Worm (Caenorhabditis elegans) whole organism, L2 larva: ENCODE data around the gene rpl-7A.

Experiments
- C34F6.9 ChIP-seq: fragments of 150-350 bp; optimal IDR thresholded peaks from 2 replicates; lab custom pipeline; 2014; ENCODE audit warnings: missing biosample characterization, missing genetic modification characterization
- F13H6.1 ChIP-seq: sonication (generic microtip); optimal IDR thresholded peaks from 2 replicates; lab custom pipeline; 2016; ENCODE audit warnings: missing genetic modification characterization, missing compliant biosample characterization
- R02D3.7 ChIP-seq: fragments of 150-350 bp; optimal IDR thresholded peaks from 2 replicates; lab custom pipeline; 2014; ENCODE audit warnings: missing biosample characterization, missing genetic modification characterization
- Y55F3AM.14 ChIP-seq: fragments of 200-800 bp; sonication (Bioruptor generic); optimal IDR thresholded peaks from 2 replicates; lab custom pipeline; 2018; ENCODE audit warnings: mild to moderate bottlenecking, missing genetic modification characterization, missing compliant biosample characterization
- ZK546.5 ChIP-seq: sonication (generic microtip); optimal IDR thresholded peaks from 2 replicates; lab custom pipeline; 2017; ENCODE audit warnings: missing biosample characterization, missing genetic modification characterization
- alr-1 ChIP-seq: fragments of 150-350 bp; optimal IDR thresholded peaks from 2 replicates; lab custom pipeline; 2014; ENCODE audit warnings: missing biosample characterization, missing genetic modification characterization
- aly-2 ChIP-seq: fragments of 150-350 bp; optimal IDR thresholded peaks from 2 replicates; lab custom pipeline; 2014; ENCODE audit warnings: missing biosample characterization, missing genetic modification characterization
- ama-1 ChIP-seq: fragments of 150-350 bp; optimal IDR thresholded peaks from 2 replicates; lab custom pipeline; 2018; ENCODE audit warnings: inconsistent platforms
- blmp-1 ChIP-seq: sonication (generic microtip); optimal IDR thresholded peaks from 2 replicates; lab custom pipeline; 2017; ENCODE audit warnings: missing genetic modification characterization, mild to moderate bottlenecking, missing compliant biosample characterization, antibody characterized with exemption, moderate library complexity; ENCODE audit not compliant: insufficient read depth
- ceh-16 ChIP-seq: fragments of 150-350 bp; optimal IDR thresholded peaks from 2 replicates; lab custom pipeline; 2014; ENCODE audit warnings: missing biosample characterization, missing genetic modification characterization
- ceh-82 ChIP-seq: fragments of 150-350 bp; optimal IDR thresholded peaks from 2 replicates; lab custom pipeline; 2014; ENCODE audit warnings: missing biosample characterization, missing genetic modification characterization
- crh-2 ChIP-seq: sonication (generic microtip); optimal IDR thresholded peaks from 2 replicates; lab custom pipeline; 2017; ENCODE audit warnings: missing biosample characterization, missing genetic modification characterization
- dmd-4 ChIP-seq: sonication (generic microtip); optimal IDR thresholded peaks from 2 replicates; lab custom pipeline; 2017; ENCODE audit warnings: missing biosample characterization, missing genetic modification characterization
- egl-27 ChIP-seq: sonication (generic microtip); optimal IDR thresholded peaks from 3 replicates; lab custom pipeline; 2017; ENCODE audit warnings: missing biosample characterization, missing genetic modification reagents, missing genetic modification characterization
- elt-1 ChIP-seq: fragments of 150-350 bp; optimal IDR thresholded peaks from 2 replicates; lab custom pipeline; 2014; ENCODE audit warnings: missing biosample characterization, missing genetic modification characterization
- elt-3 ChIP-seq: sonication (generic microtip); optimal IDR thresholded peaks from 2 replicates; lab custom pipeline; 2017; ENCODE audit warnings: missing biosample characterization, missing genetic modification characterization
- fos-1 ChIP-seq: fragments of 150-350 bp; optimal IDR thresholded peaks from 2 replicates; lab custom pipeline; 2014; ENCODE audit warnings: missing biosample characterization, missing genetic modification characterization
- gmeb-1 ChIP-seq: fragments of 150-350 bp; optimal IDR thresholded peaks from 2 replicates; lab custom pipeline; 2014; ENCODE audit warnings: missing biosample characterization, missing genetic modification characterization
- lin-11 ChIP-seq: fragments of 150-350 bp; sonication (generic microtip); optimal IDR thresholded peaks from 2 replicates; lab custom pipeline; 2014; ENCODE audit warnings: missing biosample characterization, missing genetic modification characterization, inconsistent platforms, mixed read lengths
- lin-13 ChIP-seq: fragments of 150-350 bp; optimal IDR thresholded peaks from 2 replicates; lab custom pipeline; 2014; ENCODE audit warnings: missing biosample characterization, missing genetic modification reagents, missing genetic modification characterization
- lin-39 ChIP-seq: fragments of 150-350 bp; optimal IDR thresholded peaks from 2 replicates; lab custom pipeline; 2014; ENCODE audit warnings: missing biosample characterization, missing genetic modification reagents, missing genetic modification characterization
- lsy-2 ChIP-seq, 2 experiments: fragments of 150-350 bp in 1 of 2; sonication (generic microtip) in 1 of 2; optimal IDR thresholded peaks; 2 replicates each; lab custom pipeline; 2014 to 2017; ENCODE audit warnings: missing biosample characterization in 2 of 2, missing genetic modification characterization in 2 of 2
- mab-5 ChIP-seq: fragments of 150-350 bp; optimal IDR thresholded peaks from 2 replicates; lab custom pipeline; 2014; ENCODE audit warnings: missing biosample characterization, missing genetic modification characterization
- mbf-1 ChIP-seq: sonication (generic microtip); optimal IDR thresholded peaks from 2 replicates; lab custom pipeline; 2017; ENCODE audit warnings: missing biosample characterization, missing genetic modification characterization
- mdl-1 ChIP-seq, 2 experiments: fragments of 150-350 bp in 1 of 2; sonication (generic microtip) in 1 of 2; optimal IDR thresholded peaks; 2 replicates each; lab custom pipeline; 2017; ENCODE audit warnings: missing biosample characterization in 2 of 2, missing genetic modification characterization in 2 of 2
- nhr-10 ChIP-seq: sonication (generic microtip); optimal IDR thresholded peaks from 2 replicates; lab custom pipeline; 2017; ENCODE audit warnings: missing biosample characterization, missing genetic modification characterization
- nhr-11 ChIP-seq: fragments of 150-350 bp; optimal IDR thresholded peaks from 2 replicates; lab custom pipeline; 2014; ENCODE audit warnings: missing biosample characterization, missing genetic modification characterization
- nhr-12 ChIP-seq: fragments of 150-350 bp; optimal IDR thresholded peaks from 2 replicates; lab custom pipeline; 2014; ENCODE audit warnings: missing biosample characterization, missing genetic modification characterization
- nhr-129 ChIP-seq: fragments of 150-350 bp; optimal IDR thresholded peaks from 2 replicates; lab custom pipeline; 2014; ENCODE audit warnings: missing biosample characterization, missing genetic modification characterization
- nhr-21 ChIP-seq: fragments of 150-350 bp; optimal IDR thresholded peaks from 2 replicates; lab custom pipeline; 2014; ENCODE audit warnings: missing biosample characterization, missing genetic modification characterization
- nhr-23 ChIP-seq: fragments of 150-350 bp; optimal IDR thresholded peaks from 2 replicates; lab custom pipeline; 2014; ENCODE audit warnings: missing biosample characterization, missing genetic modification reagents, missing genetic modification characterization
- nhr-237 ChIP-seq: fragments of 150-350 bp; optimal IDR thresholded peaks from 2 replicates; lab custom pipeline; 2014; ENCODE audit warnings: missing biosample characterization, missing genetic modification characterization
- nhr-25 ChIP-seq: fragments of 150-350 bp; sonication (generic microtip); optimal IDR thresholded peaks from 3 replicates; lab custom pipeline; 2014; ENCODE audit warnings: missing biosample characterization, missing genetic modification characterization
- nhr-6 ChIP-seq: fragments of 150-350 bp; optimal IDR thresholded peaks from 2 replicates; lab custom pipeline; 2014; ENCODE audit warnings: missing biosample characterization, missing genetic modification characterization
- nhr-77 ChIP-seq: fragments of 150-350 bp; optimal IDR thresholded peaks from 2 replicates; lab custom pipeline; 2014; ENCODE audit warnings: missing biosample characterization, missing genetic modification characterization
- peb-1 ChIP-seq: fragments of 150-350 bp; optimal IDR thresholded peaks from 2 replicates; lab custom pipeline; 2014; ENCODE audit warnings: missing biosample characterization, missing genetic modification characterization
- sem-4 ChIP-seq: fragments of 150-350 bp; optimal IDR thresholded peaks from 2 replicates; lab custom pipeline; 2014; ENCODE audit warnings: missing biosample characterization, missing genetic modification reagents, missing genetic modification characterization
- skn-1 ChIP-seq: sonication (generic microtip); optimal IDR thresholded peaks from 2 replicates; lab custom pipeline; 2017; ENCODE audit warnings: missing biosample characterization, missing genetic modification characterization
- sma-3 ChIP-seq: sonication (generic microtip); optimal IDR thresholded peaks from 2 replicates; lab custom pipeline; 2016; ENCODE audit warnings: missing genetic modification reagents, missing genetic modification characterization, missing compliant biosample characterization
- sma-9 ChIP-seq, 2 experiments: fragments of 150-350 bp in 1 of 2; sonication (generic microtip) in 1 of 2; optimal IDR thresholded peaks; 2 replicates each; lab custom pipeline; 2014 to 2016; ENCODE audit warnings: missing genetic modification characterization in 2 of 2, mild to moderate bottlenecking in 1 of 2, missing biosample characterization in 1 of 2, missing compliant biosample characterization in 1 of 2, missing genetic modification reagents in 1 of 2, moderate library complexity in 1 of 2
- snpc-4 ChIP-seq: fragments of 150-350 bp; optimal IDR thresholded peaks from 2 replicates; lab custom pipeline; 2014; ENCODE audit warnings: missing biosample characterization, missing genetic modification characterization
- unc-39 ChIP-seq: fragments of 150-350 bp; optimal IDR thresholded peaks from 2 replicates; lab custom pipeline; 2014; ENCODE audit warnings: missing biosample characterization, missing genetic modification characterization
- unc-55 ChIP-seq: fragments of 150-350 bp; sonication (generic microtip); optimal IDR thresholded peaks from 3 replicates; lab custom pipeline; 2014; ENCODE audit warnings: missing biosample characterization, missing genetic modification reagents, missing genetic modification characterization
- unc-62 ChIP-seq: fragments of 150-350 bp; optimal IDR thresholded peaks from 2 replicates; lab custom pipeline; 2014; ENCODE audit warnings: missing biosample characterization, missing genetic modification reagents, missing genetic modification characterization
- zag-1 ChIP-seq: fragments of 150-350 bp; optimal IDR thresholded peaks from 2 replicates; lab custom pipeline; 2014; ENCODE audit warnings: missing biosample characterization, missing genetic modification characterization
- ztf-1 ChIP-seq: fragments of 200-800 bp; sonication (Bioruptor generic); conservative IDR thresholded peaks from 2 replicates; pipeline ENCODE4 v1.3.6; 2022; ENCODE audit warnings: missing genetic modification characterization, missing compliant biosample characterization
- ztf-11 ChIP-seq: sonication (generic microtip); optimal IDR thresholded peaks from 2 replicates; lab custom pipeline; 2017; ENCODE audit warnings: missing biosample characterization, missing genetic modification characterization
- ztf-4 ChIP-seq: fragments of 150-350 bp; optimal IDR thresholded peaks from 2 replicates; lab custom pipeline; 2014; ENCODE audit warnings: missing biosample characterization, missing genetic modification characterization

Gene rpl-7A

ce11 chrIV:4406054-4406539, 15.7 kb upstream of the rpl-7A start (continued):
- no peak for TF ChIP-seq elt-3 (tag; lab: Kevin White, UChicago)
- TF ChIP-seq lin-39, result peak; percentile 25
- no peak for TF ChIP-seq skn-1 (tag; lab: Kevin White, UChicago)
- TF ChIP-seq, all 48 proteins: peak for 22

- no peak for TF ChIP-seq nhr-77 (tag; lab: Kevin White, UChicago)
- peak; percentile 29 for TF ChIP-seq nhr-21 (tag; lab: Kevin White, UChicago)
- no peak for TF ChIP-seq snpc-4 (tag; lab: Kevin White, UChicago)
- TF ChIP-seq crh-2 (tag; lab: Kevin White, UChicago), result peak; percentile 55
- peak; percentile 17 for TF ChIP-seq gmeb-1
- TF ChIP-seq zag-1 (tag; lab: Kevin White, UChicago), result no peak
- TF ChIP-seq lin-11, result no peak
- no peak for TF ChIP-seq nhr-6
- TF ChIP-seq fos-1 (tag; lab: Kevin White, UChicago), result peak; percentile 48
- no peak for TF ChIP-seq alr-1
- TF ChIP-seq nhr-129, result peak; percentile 74
- no peak for TF ChIP-seq R02D3.7 (tag; lab: Kevin White, UChicago)
- no peak for TF ChIP-seq C34F6.9 (tag; lab: Kevin White, UChicago)
- no peak for TF ChIP-seq elt-3 (tag; lab: Kevin White, UChicago)
- no peak for TF ChIP-seq nhr-25 (tag; lab: Kevin White, UChicago)
- no peak for TF ChIP-seq ceh-82 (tag; lab: Kevin White, UChicago)
- TF ChIP-seq aly-2 (tag; lab: Kevin White, UChicago), result no peak
- peak; percentile 3 for TF ChIP-seq ztf-4 (tag; lab: Kevin White, UChicago)
- no peak for TF ChIP-seq egl-27 (tag; lab: Kevin White, UChicago)
- TF ChIP-seq mab-5 (tag; lab: Kevin White, UChicago), result no peak
- no peak for TF ChIP-seq lin-13 (GFP tag; lab: Kevin White, UChicago)
- TF ChIP-seq unc-39 (tag; lab: Kevin White, UChicago), result no peak
- no peak for TF ChIP-seq ceh-16 (tag; lab: Kevin White, UChicago)
- no peak for TF ChIP-seq nhr-12 (tag; lab: Kevin White, UChicago)
- no peak for TF ChIP-seq nhr-23 (tag; lab: Kevin White, UChicago)
- no peak for TF ChIP-seq lin-39
- no peak for TF ChIP-seq skn-1 (tag; lab: Kevin White, UChicago)
- TF ChIP-seq unc-55 (GFP tag; lab: Kevin White, UChicago), result no peak
- no peak for TF ChIP-seq ZK546.5
- TF ChIP-seq unc-62 (GFP tag; lab: Kevin White, UChicago), result no peak
- peak; percentile 13 for TF ChIP-seq F13H6.1 (tag; lab: Kevin White, UChicago)
- no peak for TF ChIP-seq nhr-237 (tag; lab: Kevin White, UChicago)
- peak in 1 of 2 experiments; percentile 8 for TF ChIP-seq lsy-2 (tag; optimal IDR thresholded peaks at IDR 0.05; lab: Kevin White, UChicago)
- no peak for TF ChIP-seq Y55F3AM.14
- TF ChIP-seq nhr-11 (tag; lab: Kevin White, UChicago), result no peak
- TF ChIP-seq ama-1 (lab: Kevin White, UChicago), result no peak
- TF ChIP-seq sma-9 (GFP tag; optimal IDR thresholded peaks at IDR 0.05; lab: Kevin White, UChicago), result peak; percentile 52
- TF ChIP-seq sma-9 (tag; optimal IDR thresholded peaks at IDR 0.05; lab: Kevin White, UChicago), result no peak
- TF ChIP-seq sem-4 (tag; lab: Kevin White, UChicago), result no peak
- TF ChIP-seq nhr-10 (tag; lab: Kevin White, UChicago), result no peak
- no peak for TF ChIP-seq mbf-1 (tag; lab: Kevin White, UChicago)
- TF ChIP-seq ztf-11 (tag; lab: Kevin White, UChicago), result no peak
- TF ChIP-seq ztf-1 (GFP tag; lab: Robert Waterston, UW), result 0 out of 2 replicates have a peak, but pooled peaks have one; percentile 67
- TF ChIP-seq blmp-1 (tag; lab: Kevin White, UChicago), result no peak
- TF ChIP-seq mdl-1 (tag; optimal IDR thresholded peaks at IDR 0.05; lab: Kevin White, UChicago), result no peak
- TF ChIP-seq peb-1 (tag; lab: Kevin White, UChicago), result no peak
- TF ChIP-seq sma-3 (GFP tag; lab: Kevin White, UChicago), result no peak
- TF ChIP-seq dmd-4 (tag; lab: Kevin White, UChicago), result no peak
- no peak for TF ChIP-seq elt-1 (tag; lab: Kevin White, UChicago)
Measured at ce11 chrIV:4405126-4405525, 14.7 kb upstream of the rpl-7A start, which contains the start of gene Y24D9A.7. Gene Y24D9A.7, minus strand, starts transcription at chrIV:4405171.
